Fruit fly (Drosophila melanogaster) whole organism, embryonic: ENCODE data around the gene CG14537.

Experiments used
- Adf1 ChIP-seq: fragments of 200-800 bp; sonication (Bioruptor generic); IDR thresholded peaks from 2 replicates; pipeline ENCODE4 v1.3.6; 2022; ENCODE audit warnings: missing biosample characterization, missing genetic modification characterization
- Bdp1 ChIP-seq: fragments of 200-800 bp; sonication (Bioruptor generic); optimal IDR thresholded peaks from 3 replicates; lab custom pipeline; 2016; ENCODE audit warnings: missing biosample characterization, missing genetic modification characterization
- Bgb ChIP-seq: fragments of 200-800 bp; sonication (Bioruptor generic); IDR thresholded peaks from 2 replicates; pipeline ENCODE4 v1.3.6; 2022; ENCODE audit warnings: missing biosample characterization, missing genetic modification characterization; ENCODE audit not compliant: partially characterized antibody
- BtbVII ChIP-seq: fragments of 200-800 bp; sonication (Bioruptor generic); optimal IDR thresholded peaks from 3 replicates; lab custom pipeline; 2017; ENCODE audit warnings: missing biosample characterization, mild to moderate bottlenecking, missing genetic modification characterization
- CG10209 ChIP-seq: fragments of 200-800 bp; sonication (Bioruptor generic); optimal IDR thresholded peaks from 3 replicates; lab custom pipeline; 2017; ENCODE audit warnings: missing biosample characterization, mild to moderate bottlenecking, missing genetic modification characterization, missing genetic modification reagents
- CG10321 ChIP-seq: fragments of 200-800 bp; sonication (Bioruptor generic); IDR thresholded peaks from 2 replicates; pipeline ENCODE4 v1.3.6; 2022; ENCODE audit warnings: missing biosample characterization, missing genetic modification characterization
- CG10654 ChIP-seq: fragments of 200-800 bp; sonication (Bioruptor generic); optimal IDR thresholded peaks from 2 replicates; lab custom pipeline; 2016; ENCODE audit warnings: missing biosample characterization, missing genetic modification characterization
- CG11085 ChIP-seq: fragments of 200-800 bp; sonication (Bioruptor generic); IDR thresholded peaks from 2 replicates; pipeline ENCODE4 v1.3.6; 2022; ENCODE audit warnings: missing biosample characterization, missing genetic modification characterization
- CG11504 ChIP-seq: fragments of 200-800 bp; sonication (Bioruptor generic); optimal IDR thresholded peaks from 3 replicates; lab custom pipeline; 2019; ENCODE audit warnings: missing biosample characterization, mild to moderate bottlenecking, missing genetic modification characterization, moderate library complexity
- CG12299 ChIP-seq: fragments of 200-800 bp; sonication (Bioruptor generic); optimal IDR thresholded peaks from 2 replicates; lab custom pipeline; 2018; ENCODE audit warnings: missing biosample characterization, mild to moderate bottlenecking, missing genetic modification characterization
- CG13287 ChIP-seq: fragments of 200-800 bp; sonication (Bioruptor generic); IDR thresholded peaks from 2 replicates; pipeline ENCODE4 v1.3.6; 2022; ENCODE audit warnings: missing biosample characterization, missing genetic modification characterization; ENCODE audit not compliant: partially characterized antibody
- CG15696 ChIP-seq: fragments of 200-800 bp; sonication (Bioruptor generic); optimal IDR thresholded peaks from 2 replicates; lab custom pipeline; 2019; ENCODE audit warnings: missing biosample characterization, mild to moderate bottlenecking, missing genetic modification characterization, moderate library complexity
- CG17612 ChIP-seq: fragments of 200-800 bp; sonication (Bioruptor generic); IDR thresholded peaks from 2 replicates; pipeline ENCODE4 v1.3.6; 2022; ENCODE audit warnings: missing biosample characterization, missing genetic modification characterization
- CG17802 ChIP-seq: fragments of 200-800 bp; sonication (Bioruptor generic); optimal IDR thresholded peaks from 2 replicates; lab custom pipeline; 2018; ENCODE audit warnings: missing biosample characterization, mild to moderate bottlenecking, missing genetic modification characterization, moderate library complexity
- CG17829 ChIP-seq: fragments of 200-800 bp; optimal IDR thresholded peaks from 2 replicates; lab custom pipeline; 2019; ENCODE audit warnings: missing biosample characterization, mild to moderate bottlenecking, missing genetic modification characterization, moderate library complexity
- CG1792 ChIP-seq: fragments of 200-800 bp; sonication (Bioruptor generic); optimal IDR thresholded peaks from 2 replicates; lab custom pipeline; 2016; ENCODE audit warnings: missing biosample characterization, missing genetic modification characterization
- CG3726 ChIP-seq: fragments of 200-800 bp; sonication (Bioruptor generic); IDR thresholded peaks from 3 replicates; pipeline ENCODE4, ENCODE4 v1.3.6; 2022; ENCODE audit warnings: missing biosample characterization, missing genetic modification characterization
- CG4282 ChIP-seq: fragments of 200-800 bp; sonication (Bioruptor generic); optimal IDR thresholded peaks from 2 replicates; lab custom pipeline; 2016; ENCODE audit warnings: missing biosample characterization, missing genetic modification characterization
- CG4617 ChIP-seq: fragments of 200-800 bp; sonication (Bioruptor generic); optimal IDR thresholded peaks from 3 replicates; lab custom pipeline; 2016; ENCODE audit warnings: missing biosample characterization, missing genetic modification characterization, borderline replicate concordance
- CG6689 ChIP-seq: fragments of 200-800 bp; sonication (Bioruptor generic); IDR thresholded peaks from 2 replicates; pipeline ENCODE4 v1.3.6; 2022; ENCODE audit warnings: missing biosample characterization, missing genetic modification characterization
- CHES-1-like ChIP-seq: fragments of 200-800 bp; sonication (Bioruptor generic); optimal IDR thresholded peaks from 2 replicates; lab custom pipeline; 2016; ENCODE audit warnings: missing biosample characterization, missing genetic modification characterization
- Dll ChIP-seq: fragments of 200-800 bp; sonication (Bioruptor generic); IDR thresholded peaks from 4 replicates; pipeline ENCODE4 v1.3.6; 2022; ENCODE audit warnings: missing biosample characterization, missing genetic modification characterization; ENCODE audit not compliant: partially characterized antibody
- Doc3 ChIP-seq: fragments of 200-800 bp; sonication (Bioruptor generic); IDR thresholded peaks from 3 replicates; pipeline ENCODE4 v1.3.6; 2022; ENCODE audit warnings: missing biosample characterization, missing genetic modification characterization; ENCODE audit not compliant: partially characterized antibody
- Drgx ChIP-seq: fragments of 200-800 bp; sonication (Bioruptor generic); IDR thresholded peaks from 2 replicates; pipeline ENCODE4 v1.3.6; 2022; ENCODE audit warnings: missing biosample characterization, missing genetic modification characterization
- Elba2 ChIP-seq: fragments of 200-800 bp; sonication (Bioruptor generic); optimal IDR thresholded peaks from 3 replicates; lab custom pipeline; 2016; ENCODE audit warnings: missing biosample characterization, missing genetic modification characterization
- Ets65A ChIP-seq: fragments of 200-800 bp; sonication (Bioruptor generic); peaks from one replicate; lab custom pipeline; 2016; ENCODE audit warnings: missing biosample characterization, missing genetic modification characterization
- Hr3 ChIP-seq: fragments of 200-800 bp; sonication (Bioruptor generic); optimal IDR thresholded peaks from 3 replicates; lab custom pipeline; 2016; ENCODE audit warnings: missing biosample characterization, missing genetic modification characterization
- Jarid2 ChIP-seq: fragments of 200-800 bp; sonication (Bioruptor generic); optimal IDR thresholded peaks from 3 replicates; lab custom pipeline; 2017; ENCODE audit warnings: mild to moderate bottlenecking, missing biosample characterization, missing genetic modification reagents, missing genetic modification characterization
- Lpt ChIP-seq: fragments of >200 bp; optimal IDR thresholded peaks from 2 replicates; lab custom pipeline; 2018; ENCODE audit warnings: missing biosample characterization, missing genetic modification characterization
- Oaz ChIP-seq: fragments of 200-800 bp; sonication (Bioruptor generic); IDR thresholded peaks from 2 replicates; pipeline ENCODE4 v1.3.6; 2022; ENCODE audit warnings: missing biosample characterization, missing genetic modification characterization
- Rx ChIP-seq: fragments of 200-800 bp; sonication (Bioruptor generic); IDR thresholded peaks from 2 replicates; pipeline ENCODE4 v1.3.6; 2022; ENCODE audit warnings: missing biosample characterization, missing genetic modification characterization
- Sin3A ChIP-seq: fragments of >200 bp; optimal IDR thresholded peaks from 2 replicates; lab custom pipeline; 2018
- Stat92E ChIP-seq, 3 experiments: fragments of >200 bp in 2 of 3; fragments of 200-800 bp in 1 of 3; sonication (Bioruptor generic) in 1 of 3; optimal IDR thresholded peaks; 2 replicates each; lab custom pipeline; 2017 to 2019; ENCODE audit warnings: missing biosample characterization in 3 of 3, missing genetic modification characterization in 3 of 3, mild to moderate bottlenecking in 1 of 3, moderate library complexity in 1 of 3
- ab ChIP-seq: fragments of 200-800 bp; sonication (Bioruptor generic); optimal IDR thresholded peaks from 2 replicates; lab custom pipeline; 2016; ENCODE audit warnings: missing biosample characterization, missing genetic modification characterization
- amos ChIP-seq: fragments of 200-800 bp; sonication (Bioruptor generic); IDR thresholded peaks from 2 replicates; pipeline ENCODE4 v1.3.6; 2022; ENCODE audit warnings: missing biosample characterization, missing genetic modification characterization; ENCODE audit not compliant: partially characterized antibody
- cad ChIP-seq: fragments of >200 bp; optimal IDR thresholded peaks from 2 replicates; lab custom pipeline; 2017; ENCODE audit warnings: missing biosample characterization, missing genetic modification characterization
- corto ChIP-seq: fragments of 200-800 bp; sonication (Bioruptor generic); optimal IDR thresholded peaks from 2 replicates; lab custom pipeline; 2016; ENCODE audit warnings: missing biosample characterization, mild to moderate bottlenecking, missing genetic modification characterization, moderate library complexity
- dpn ChIP-seq, 2 experiments: fragments of 200-800 bp; sonication (Bioruptor generic); optimal IDR thresholded peaks; 3 replicates each; lab custom pipeline; 2016; ENCODE audit warnings: missing biosample characterization in 2 of 2, missing genetic modification characterization in 2 of 2
- gem ChIP-seq: fragments of 200-800 bp; sonication (Bioruptor generic); optimal IDR thresholded peaks from 2 replicates; lab custom pipeline; 2019; ENCODE audit warnings: missing biosample characterization, mild to moderate bottlenecking, missing genetic modification characterization, moderate library complexity
- hkb ChIP-seq, 2 experiments: fragments of 200-800 bp in 1 of 2; fragments of >200 bp in 1 of 2; sonication (Bioruptor generic) in 1 of 2; IDR thresholded peaks in 1 of 2; optimal IDR thresholded peaks in 1 of 2; 2 replicates each; pipeline versions ENCODE4 v1.3.6 to Lab custom; 2017 to 2022; ENCODE audit warnings: missing biosample characterization in 1 of 2, missing genetic modification characterization in 1 of 2
- ind ChIP-seq: fragments of 200-800 bp; sonication (Bioruptor generic); optimal IDR thresholded peaks from 3 replicates; lab custom pipeline; 2016; ENCODE audit warnings: missing biosample characterization, missing genetic modification characterization
- inv ChIP-seq: fragments of 200-800 bp; sonication (Bioruptor generic); IDR thresholded peaks from 2 replicates; pipeline ENCODE4 v1.3.6; 2022; ENCODE audit warnings: missing biosample characterization, missing genetic modification characterization; ENCODE audit not compliant: partially characterized antibody
- jigr1 ChIP-seq: fragments of 200-800 bp; sonication (Bioruptor generic); IDR thresholded peaks from 3 replicates; pipeline ENCODE4 v1.3.6; 2022; ENCODE audit warnings: missing biosample characterization, missing genetic modification characterization
- lab ChIP-seq: fragments of 200-800 bp; sonication (Bioruptor generic); optimal IDR thresholded peaks from 3 replicates; lab custom pipeline; 2017; ENCODE audit warnings: missing biosample characterization, missing genetic modification characterization, mild to moderate bottlenecking, moderate library complexity, missing genetic modification reagents
- nerfin-1 ChIP-seq: fragments of 200-800 bp; sonication (Bioruptor generic); optimal IDR thresholded peaks from 3 replicates; lab custom pipeline; 2019; ENCODE audit warnings: missing biosample characterization, mild to moderate bottlenecking, missing genetic modification characterization, moderate library complexity
- nmo ChIP-seq: fragments of 200-800 bp; sonication (Bioruptor generic); optimal IDR thresholded peaks from 2 replicates; lab custom pipeline; 2018; ENCODE audit warnings: missing biosample characterization, mild to moderate bottlenecking, missing genetic modification characterization, moderate library complexity
- psq ChIP-seq: fragments of 200-800 bp; sonication (Bioruptor generic); optimal IDR thresholded peaks from 2 replicates; lab custom pipeline; 2017; ENCODE audit warnings: missing biosample characterization, missing genetic modification characterization
- ranshi ChIP-seq: fragments of 200-800 bp; sonication (Bioruptor generic); IDR thresholded peaks from 2 replicates; pipeline ENCODE4 v1.3.6; 2022; ENCODE audit warnings: missing biosample characterization, missing genetic modification characterization
- ro ChIP-seq: fragments of 200-800 bp; sonication (Bioruptor generic); IDR thresholded peaks from 2 replicates; pipeline ENCODE4 v1.3.6; 2022; ENCODE audit warnings: missing biosample characterization, missing genetic modification characterization
- trh ChIP-seq: fragments of 200-800 bp; sonication (Bioruptor generic); optimal IDR thresholded peaks from 2 replicates; lab custom pipeline; 2016; ENCODE audit warnings: missing biosample characterization, missing genetic modification characterization
- vnd ChIP-seq: fragments of 200-800 bp; sonication (Bioruptor generic); IDR thresholded peaks from 3 replicates; pipeline ENCODE4 v1.3.6; 2022; ENCODE audit warnings: missing biosample characterization, missing genetic modification characterization; ENCODE audit not compliant: partially characterized antibody

Gene CG14537

DNA sequence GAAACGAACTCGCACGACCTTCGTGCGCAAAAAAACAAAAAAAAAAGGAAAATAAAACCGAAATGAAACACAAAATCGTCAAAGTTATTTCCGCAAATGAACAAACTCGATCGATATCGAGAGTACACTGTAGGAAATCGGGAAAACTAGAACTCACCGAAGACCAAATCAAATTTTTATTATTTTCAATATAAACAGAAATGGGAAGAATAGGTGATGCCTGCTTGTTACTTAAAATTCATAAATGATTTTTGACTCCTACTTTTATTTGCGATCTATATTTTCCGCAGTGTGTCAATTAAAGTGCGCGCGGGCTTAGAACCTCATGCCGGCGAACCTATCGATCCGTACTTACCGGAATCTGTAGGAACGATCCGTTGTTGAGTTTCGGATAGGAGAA lies 35.4 kb downstream of the CG14537 start (continued):
- TF ChIP-seq CG11504 (tag; lab: Kevin White, UChicago) = peak; percentile 8
- no peak for TF ChIP-seq Jarid2 (GFP tag; lab: Kevin White, UChicago)
- no peak for TF ChIP-seq CG4617
- TF ChIP-seq nmo = no peak
- TF ChIP-seq CG17612 (GFP tag; lab: Robert Waterston, UW) = no peak
- TF ChIP-seq dpn (GFP tag; optimal IDR thresholded peaks at IDR 0.05; lab: Kevin White, UChicago) = no peak
- no peak for TF ChIP-seq CG10209
- TF ChIP-seq Dll = no peak
- TF ChIP-seq Doc3 (GFP tag; lab: Robert Waterston, UW) = no peak
- TF ChIP-seq trh = no peak
- peak; percentile 51; the same call in 1 of the 2 replicates for TF ChIP-seq ranshi (GFP tag; lab: Robert Waterston, UW)
- TF ChIP-seq CG6689 (GFP tag; lab: Robert Waterston, UW) = peak; percentile 32; the same call in 1 of the 2 replicates
- peak; percentile 43 for TF ChIP-seq gem
- TF ChIP-seq Bgb = no peak
- no peak for TF ChIP-seq Lpt
- no peak for TF ChIP-seq Bdp1 (GFP tag; lab: Kevin White, UChicago)
- no peak for TF ChIP-seq ab (GFP tag; lab: Kevin White, UChicago)
- TF ChIP-seq Drgx (GFP tag; lab: Robert Waterston, UW) = no peak
- no peak for TF ChIP-seq jigr1 (GFP tag; lab: Robert Waterston, UW)
- TF ChIP-seq vnd (GFP tag; lab: Robert Waterston, UW) = no peak
- no peak for TF ChIP-seq ro (GFP tag; lab: Robert Waterston, UW)
- TF ChIP-seq CG10321 (GFP tag; lab: Robert Waterston, UW) = no peak
- no peak for TF ChIP-seq Elba2
- no peak for TF ChIP-seq Hr3 (GFP tag; lab: Kevin White, UChicago)
- no peak for TF ChIP-seq CG3726 (GFP tag; lab: Robert Waterston, UW)
- no peak for TF ChIP-seq Ets65A (GFP tag; lab: Kevin White, UChicago)
- no peak for TF ChIP-seq Rx (GFP tag; lab: Robert Waterston, UW)
- TF ChIP-seq CG17829 (tag; lab: Kevin White, UChicago) = no peak
- no peak for TF ChIP-seq CG13287 (GFP tag; lab: Robert Waterston, UW)
- no peak for TF ChIP-seq CHES-1-like (GFP tag; lab: Kevin White, UChicago)
- TF ChIP-seq psq (GFP tag; lab: Kevin White, UChicago) = no peak
- TF ChIP-seq CG15696 = no peak
- no peak for TF ChIP-seq Sin3A (lab: Kevin White, UChicago)
- TF ChIP-seq lab = peak; percentile 37
- peak; percentile 5 for TF ChIP-seq ind (GFP tag; lab: Kevin White, UChicago)
- no peak for TF ChIP-seq BtbVII (GFP tag; lab: Kevin White, UChicago)
- no peak for TF ChIP-seq inv
- TF ChIP-seq Stat92E (GFP tag; optimal IDR thresholded peaks at IDR 0.05; lab: Kevin White, UChicago) = no peak
- no peak for TF ChIP-seq Adf1 (GFP tag; lab: Robert Waterston, UW)
- no peak for TF ChIP-seq CG12299 (tag; lab: Kevin White, UChicago)
- TF ChIP-seq corto (GFP tag; lab: Kevin White, UChicago) = no peak
- TF ChIP-seq CG11085 (GFP tag; lab: Robert Waterston, UW) = 0 out of 2 replicates have a peak, but pooled peaks have one; percentile 6
- TF ChIP-seq hkb (optimal IDR thresholded peaks at IDR 0.05; lab: Kevin White, UChicago) = no peak
- peak; percentile 32; the same call in 1 of the 2 replicates for TF ChIP-seq hkb (GFP tag; IDR thresholded peaks at IDR 0.05; lab: Robert Waterston, UW)
- TF ChIP-seq CG4282 = no peak
- TF ChIP-seq CG17802 (tag; lab: Kevin White, UChicago) = no peak
- no peak for TF ChIP-seq cad (GFP tag; lab: Kevin White, UChicago)
- no peak for TF ChIP-seq CG1792 (GFP tag; lab: Kevin White, UChicago)
- 0 out of 2 replicates have a peak, but pooled peaks have one; percentile 6 for TF ChIP-seq Oaz (GFP tag; lab: Robert Waterston, UW)
- no peak for TF ChIP-seq amos (GFP tag; lab: Robert Waterston, UW)
- no peak for TF ChIP-seq nerfin-1
- TF ChIP-seq CG10654 (GFP tag; lab: Kevin White, UChicago) = no peak
